Worm (Caenorhabditis elegans) whole organism, L1 larva: ENCODE measurements around the gene ceh-38.

Experiments
- C04F5.9 ChIP-seq: sonication (generic microtip); optimal IDR thresholded peaks from 2 replicates; lab custom pipeline; 2016; ENCODE audit warnings: missing genetic modification characterization, missing compliant biosample characterization
- C16A3.4 ChIP-seq: fragments of 150-350 bp; optimal IDR thresholded peaks from 2 replicates; lab custom pipeline; 2014; ENCODE audit warnings: missing biosample characterization, missing genetic modification characterization
- F16B12.6 ChIP-seq: fragments of 150-350 bp; optimal IDR thresholded peaks from 2 replicates; lab custom pipeline; 2014; ENCODE audit warnings: missing biosample characterization, missing genetic modification characterization
- Y116A8C.19 ChIP-seq: sonication (generic microtip); optimal IDR thresholded peaks from 2 replicates; lab custom pipeline; 2016; ENCODE audit warnings: missing compliant biosample characterization, missing genetic modification characterization, borderline replicate concordance
- alr-1 ChIP-seq: fragments of 200-800 bp; sonication (Bioruptor generic); optimal IDR thresholded peaks from 2 replicates; lab custom pipeline; 2018; ENCODE audit warnings: borderline replicate concordance, mild to moderate bottlenecking, missing genetic modification characterization, missing compliant biosample characterization
- aly-2 ChIP-seq: fragments of 150-350 bp; optimal IDR thresholded peaks from 2 replicates; lab custom pipeline; 2014; ENCODE audit warnings: missing biosample characterization, missing genetic modification characterization
- ceh-8 ChIP-seq: fragments of 200-800 bp; sonication (Bioruptor generic); optimal IDR thresholded peaks from 2 replicates; lab custom pipeline; 2018; ENCODE audit warnings: mild to moderate bottlenecking, missing genetic modification characterization, moderate library complexity, missing compliant biosample characterization
- ceh-82 ChIP-seq, 3 experiments: fragments of 150-350 bp in 1 of 3; sonication (generic microtip) in 2 of 3; optimal IDR thresholded peaks; 2 replicates each; lab custom pipeline; 2014 to 2017; ENCODE audit warnings: missing biosample characterization in 3 of 3, missing genetic modification characterization in 3 of 3
- dpl-1 ChIP-seq, 3 experiments: fragments of 150-350 bp in 2 of 3; sonication (generic microtip) in 1 of 3; optimal IDR thresholded peaks; 2 replicates each; lab custom pipeline; 2014 to 2017; ENCODE audit warnings: missing biosample characterization in 3 of 3, missing genetic modification characterization in 3 of 3, missing genetic modification reagents in 3 of 3
- dsc-1 ChIP-seq: sonication (generic microtip); optimal IDR thresholded peaks from 2 replicates; lab custom pipeline; 2016; ENCODE audit warnings: mild to moderate bottlenecking, missing genetic modification characterization, missing compliant biosample characterization
- efl-3 ChIP-seq: fragments of 200-800 bp; sonication (Bioruptor generic); optimal IDR thresholded peaks from 2 replicates; lab custom pipeline; 2018; ENCODE audit warnings: mild to moderate bottlenecking, missing genetic modification characterization, missing compliant biosample characterization
- egl-13 ChIP-seq: sonication (generic microtip); optimal IDR thresholded peaks from 2 replicates; lab custom pipeline; 2016; ENCODE audit warnings: missing genotype, missing genetic modification reagents, missing genetic modification characterization, missing compliant biosample characterization
- egl-27 ChIP-seq, 2 experiments: fragments of 150-350 bp in 1 of 2; sonication (generic microtip); optimal IDR thresholded peaks; 3 replicates each; lab custom pipeline; 2017 to 2018; ENCODE audit warnings: missing biosample characterization in 2 of 2, missing genetic modification characterization in 2 of 2, missing genetic modification reagents in 2 of 2
- elt-3 ChIP-seq, 6 experiments: fragments of 150-350 bp in 1 of 6; sonication (generic microtip); optimal IDR thresholded peaks; 2 replicates each; lab custom pipeline; 2017 to 2018; ENCODE audit warnings: missing biosample characterization in 6 of 6, missing genetic modification characterization in 6 of 6, inconsistent platforms in 1 of 6
- ets-5 ChIP-seq: fragments of 200-800 bp; sonication (Bioruptor generic); IDR thresholded peaks from 2 replicates; pipeline ENCODE4 v1.3.6; 2022; ENCODE audit warnings: missing genetic modification characterization, missing compliant biosample characterization
- fkh-10 ChIP-seq: sonication (generic microtip); optimal IDR thresholded peaks from 2 replicates; lab custom pipeline; 2017; ENCODE audit warnings: missing biosample characterization, missing genetic modification reagents, missing genetic modification characterization
- fkh-4 ChIP-seq: sonication (generic microtip); optimal IDR thresholded peaks from 2 replicates; lab custom pipeline; 2016; ENCODE audit warnings: missing compliant biosample characterization, missing genetic modification characterization, borderline replicate concordance
- grh-1 ChIP-seq: fragments of 200-800 bp; sonication (Bioruptor generic); IDR thresholded peaks from 2 replicates; pipeline ENCODE4 v1.3.6; 2022; ENCODE audit warnings: missing genetic modification reagents, missing genetic modification characterization, missing compliant biosample characterization
- hlh-17 ChIP-seq: fragments of 200-800 bp; sonication (Bioruptor generic); optimal IDR thresholded peaks from 2 replicates; lab custom pipeline; 2018; ENCODE audit warnings: missing genetic modification characterization, mild to moderate bottlenecking, missing compliant biosample characterization, moderate library complexity, borderline replicate concordance
- irx-1 ChIP-seq: sonication (generic microtip); optimal IDR thresholded peaks from 2 replicates; lab custom pipeline; 2016; ENCODE audit warnings: missing genetic modification characterization, missing compliant biosample characterization
- isw-1 ChIP-seq: fragments of 200-800 bp; sonication (Bioruptor generic); IDR thresholded peaks from 2 replicates; pipeline ENCODE4 v1.3.6; 2022; ENCODE audit warnings: missing genetic modification characterization, missing compliant biosample characterization
- jun-1 ChIP-seq: fragments of 150-350 bp; optimal IDR thresholded peaks from 2 replicates; lab custom pipeline; 2014; ENCODE audit warnings: missing biosample characterization, missing genetic modification reagents, missing genetic modification characterization
- lin-14 ChIP-seq: fragments of 200-800 bp; sonication (Bioruptor generic); optimal IDR thresholded peaks from 2 replicates; lab custom pipeline; 2018; ENCODE audit warnings: mild to moderate bottlenecking, missing genetic modification characterization, moderate library complexity, missing compliant biosample characterization
- lin-15B ChIP-seq: fragments of 150-350 bp; sonication (generic microtip); optimal IDR thresholded peaks from 3 replicates; lab custom pipeline; 2014; ENCODE audit warnings: missing biosample characterization, missing genetic modification characterization
- lin-35 ChIP-seq, 2 experiments: fragments of 150-350 bp; optimal IDR thresholded peaks; 2 replicates each; lab custom pipeline; 2014; ENCODE audit warnings: missing biosample characterization in 2 of 2, missing genetic modification characterization in 2 of 2, missing genetic modification reagents in 2 of 2
- lir-3 ChIP-seq: sonication (generic microtip); optimal IDR thresholded peaks from 2 replicates; lab custom pipeline; 2016; ENCODE audit warnings: mild to moderate bottlenecking, missing genetic modification characterization, moderate library complexity, missing compliant biosample characterization; ENCODE audit not compliant: poor library complexity
- lsy-2 ChIP-seq, 2 experiments: fragments of 150-350 bp; optimal IDR thresholded peaks; 2 replicates each; lab custom pipeline; 2014; ENCODE audit warnings: missing biosample characterization in 2 of 2, missing genetic modification characterization in 2 of 2
- mef-2 ChIP-seq: fragments of 150-350 bp; optimal IDR thresholded peaks from 2 replicates; lab custom pipeline; 2014; ENCODE audit warnings: missing biosample characterization, missing genetic modification characterization
- mep-1 ChIP-seq: fragments of 150-350 bp; optimal IDR thresholded peaks from 2 replicates; lab custom pipeline; 2014; ENCODE audit warnings: missing biosample characterization, missing genetic modification characterization
- nhr-11 ChIP-seq: fragments of 150-350 bp; optimal IDR thresholded peaks from 2 replicates; lab custom pipeline; 2014; ENCODE audit warnings: missing biosample characterization, missing genetic modification characterization
- nhr-12 ChIP-seq: sonication (generic microtip); optimal IDR thresholded peaks from 2 replicates; lab custom pipeline; 2017; ENCODE audit warnings: missing biosample characterization, missing genetic modification characterization
- nhr-19 ChIP-seq: fragments of 200-800 bp; sonication (Bioruptor generic); conservative IDR thresholded peaks from 2 replicates; pipeline ENCODE4 v1.3.6; 2022; ENCODE audit warnings: missing genetic modification characterization, missing compliant biosample characterization
- nhr-237 ChIP-seq: fragments of 150-350 bp; optimal IDR thresholded peaks from 2 replicates; lab custom pipeline; 2014; ENCODE audit warnings: missing biosample characterization, missing genetic modification characterization
- nhr-47 ChIP-seq: sonication (generic microtip); optimal IDR thresholded peaks from 2 replicates; lab custom pipeline; 2016; ENCODE audit warnings: mild to moderate bottlenecking, missing genetic modification characterization, moderate library complexity, missing compliant biosample characterization
- nhr-71 ChIP-seq: sonication (generic microtip); optimal IDR thresholded peaks from 2 replicates; lab custom pipeline; 2016; ENCODE audit warnings: mild to moderate bottlenecking, missing genetic modification characterization, moderate library complexity, missing compliant biosample characterization
- nhr-77 ChIP-seq: fragments of 150-350 bp; optimal IDR thresholded peaks from 2 replicates; lab custom pipeline; 2014; ENCODE audit warnings: missing biosample characterization, missing genetic modification characterization
- nhr-84 ChIP-seq: sonication (generic microtip); optimal IDR thresholded peaks from 2 replicates; lab custom pipeline; 2017; ENCODE audit warnings: missing biosample characterization, missing genetic modification characterization
- nhr-85 ChIP-seq: sonication (generic microtip); peaks from one replicate; lab custom pipeline; 2016; ENCODE audit warnings: missing genetic modification characterization, inconsistent platforms, missing compliant biosample characterization
- pag-3 ChIP-seq: sonication (generic microtip); optimal IDR thresholded peaks from 2 replicates; lab custom pipeline; 2017; ENCODE audit warnings: missing genetic modification characterization, mild to moderate bottlenecking, missing compliant biosample characterization, antibody characterized with exemption, borderline replicate concordance; ENCODE audit not compliant: insufficient read depth
- rnt-1 ChIP-seq: sonication (generic microtip); optimal IDR thresholded peaks from 2 replicates; lab custom pipeline; 2016; ENCODE audit warnings: mild to moderate bottlenecking, missing genetic modification characterization, moderate library complexity, missing compliant biosample characterization
- skn-1 ChIP-seq: fragments of 150-350 bp; optimal IDR thresholded peaks from 2 replicates; lab custom pipeline; 2014; ENCODE audit warnings: missing biosample characterization, missing genetic modification characterization
- snu-23 ChIP-seq: sonication (generic microtip); optimal IDR thresholded peaks from 2 replicates; lab custom pipeline; 2016; ENCODE audit warnings: missing genetic modification characterization, missing compliant biosample characterization
- sup-37 ChIP-seq: fragments of 200-800 bp; sonication (Bioruptor generic); optimal IDR thresholded peaks from 2 replicates; lab custom pipeline; 2018; ENCODE audit warnings: mild to moderate bottlenecking, missing genetic modification characterization, missing compliant biosample characterization
- swsn-7 ChIP-seq: sonication (generic microtip); optimal IDR thresholded peaks from 2 replicates; lab custom pipeline; 2016; ENCODE audit warnings: missing genetic modification characterization, missing compliant biosample characterization
- tbx-2 ChIP-seq: sonication (generic microtip); optimal IDR thresholded peaks from 2 replicates; lab custom pipeline; 2016; ENCODE audit warnings: missing genetic modification characterization, missing compliant biosample characterization
- tlp-1 ChIP-seq: fragments of 150-350 bp; optimal IDR thresholded peaks from 2 replicates; lab custom pipeline; 2014; ENCODE audit warnings: missing biosample characterization, missing genetic modification characterization
- unc-130 ChIP-seq: fragments of 150-350 bp; optimal IDR thresholded peaks from 2 replicates; lab custom pipeline; 2017; ENCODE audit warnings: missing biosample characterization, missing genetic modification characterization, inconsistent platforms
- unc-86 ChIP-seq: sonication (generic microtip); optimal IDR thresholded peaks from 2 replicates; lab custom pipeline; 2016; ENCODE audit warnings: missing genetic modification characterization, missing compliant biosample characterization
- unc-98 ChIP-seq: fragments of 200-800 bp; sonication (Bioruptor generic); IDR thresholded peaks from 2 replicates; pipeline ENCODE4 v1.3.6; 2022; ENCODE audit warnings: missing genetic modification characterization, missing compliant biosample characterization
- xbp-1 ChIP-seq: sonication (generic microtip); optimal IDR thresholded peaks from 2 replicates; lab custom pipeline; 2016; ENCODE audit warnings: missing genetic modification characterization, missing compliant biosample characterization
- ztf-4 ChIP-seq: fragments of 150-350 bp; optimal IDR thresholded peaks from 2 replicates; lab custom pipeline; 2014; ENCODE audit warnings: missing biosample characterization, missing genetic modification characterization

Gene ceh-38

ce11 chrII:6943299-6944051 is 7.9 kb upstream of the ceh-38 start:
- no peak for TF ChIP-seq egl-27 (tag; optimal IDR thresholded peaks at IDR 0.05; lab: Kevin White, UChicago)
- peak; percentile 77 for TF ChIP-seq lin-14
- TF ChIP-seq lin-35 (GFP tag; optimal IDR thresholded peaks at IDR 0.05; lab: Kevin White, UChicago), result no peak
- no peak for TF ChIP-seq nhr-12
- no peak for TF ChIP-seq mef-2
- no peak for TF ChIP-seq ets-5 (GFP tag; lab: Robert Waterston, UW)
- TF ChIP-seq dsc-1 (tag; lab: Kevin White, UChicago), result peak; percentile 47
- no peak for TF ChIP-seq unc-130 (tag; lab: Kevin White, UChicago)
- TF ChIP-seq elt-3 (tag; optimal IDR thresholded peaks at IDR 0.05; lab: Kevin White, UChicago), result no peak
- TF ChIP-seq unc-98 (GFP tag; lab: Robert Waterston, UW), result no peak
- TF ChIP-seq nhr-47 (tag; lab: Kevin White, UChicago), result peak; percentile 52
- TF ChIP-seq swsn-7, result peak; percentile 33
- TF ChIP-seq lsy-2 (tag; optimal IDR thresholded peaks at IDR 0.05; lab: Kevin White, UChicago), result peak in 1 of 2 experiments; percentile 9
- TF ChIP-seq C04F5.9 (tag; lab: Kevin White, UChicago), result peak; percentile 27
- TF ChIP-seq tlp-1, result no peak
- no peak for TF ChIP-seq egl-13
- no peak for TF ChIP-seq F16B12.6
- no peak for TF ChIP-seq lin-15B (tag; lab: Kevin White, UChicago)
- TF ChIP-seq isw-1 (GFP tag; lab: Robert Waterston, UW), result no peak
- no peak for TF ChIP-seq alr-1 (tag; lab: Kevin White, UChicago)
- peak; percentile 9 for TF ChIP-seq nhr-71 (tag; lab: Kevin White, UChicago)
- TF ChIP-seq pag-3 (tag; lab: Kevin White, UChicago), result no peak
- no peak for TF ChIP-seq jun-1 (tag; lab: Kevin White, UChicago)
- TF ChIP-seq efl-3 (GFP tag; lab: Kevin White, UChicago), result no peak
- TF ChIP-seq lir-3, result no peak
- TF ChIP-seq C16A3.4 (tag; lab: Kevin White, UChicago), result no peak
- no peak for TF ChIP-seq nhr-11
- TF ChIP-seq fkh-10 (GFP tag; lab: Kevin White, UChicago), result no peak
- no peak for TF ChIP-seq hlh-17 (GFP tag; lab: Kevin White, UChicago)
- peak; percentile 25 for TF ChIP-seq tbx-2 (tag; lab: Kevin White, UChicago)
- TF ChIP-seq snu-23 (GFP tag; lab: Kevin White, UChicago), result peak; percentile 8
- no peak for TF ChIP-seq nhr-85 (tag; lab: Kevin White, UChicago)
- TF ChIP-seq irx-1 (tag; lab: Kevin White, UChicago), result no peak
- TF ChIP-seq xbp-1 (tag; lab: Kevin White, UChicago), result no peak
- TF ChIP-seq aly-2 (tag; lab: Kevin White, UChicago), result no peak
- peak; percentile 35 for TF ChIP-seq unc-86 (tag; lab: Kevin White, UChicago)
- TF ChIP-seq nhr-237 (tag; lab: Kevin White, UChicago), result no peak
- TF ChIP-seq ceh-8, result peak; percentile 61
- TF ChIP-seq skn-1 (tag; lab: Kevin White, UChicago), result peak; percentile 39
- peak; percentile 23 for TF ChIP-seq rnt-1 (tag; lab: Kevin White, UChicago)
- TF ChIP-seq sup-37, result no peak
- TF ChIP-seq nhr-84 (tag; lab: Kevin White, UChicago), result no peak
- no peak for TF ChIP-seq ztf-4
- no peak for TF ChIP-seq grh-1
- TF ChIP-seq mep-1 (tag; lab: Kevin White, UChicago), result no peak
- no peak for TF ChIP-seq nhr-19 (GFP tag; lab: Robert Waterston, UW)
- no peak for TF ChIP-seq nhr-77 (tag; lab: Kevin White, UChicago)
- no peak for TF ChIP-seq fkh-4
- no peak for TF ChIP-seq Y116A8C.19
- TF ChIP-seq dpl-1 (GFP tag; optimal IDR thresholded peaks at IDR 0.05; lab: Kevin White, UChicago), result no peak
- TF ChIP-seq ceh-82 (tag; optimal IDR thresholded peaks at IDR 0.05; lab: Kevin White, UChicago), result peak in 2 of 3 experiments; percentile 11 to 56
